Fruit fly (Drosophila melanogaster) whole organism, embryonic: ENCODE measurements around the gene MED15.

Experiments
- Asciz ChIP-seq: fragments of 200-800 bp; sonication (Bioruptor generic); optimal IDR thresholded peaks from 2 replicates; lab custom pipeline; 2017; ENCODE audit warnings: missing biosample characterization, mild to moderate bottlenecking, missing genetic modification characterization, missing genetic modification reagents
- CG10543 ChIP-seq: fragments of 200-800 bp; sonication (Bioruptor generic); optimal IDR thresholded peaks from 3 replicates; lab custom pipeline; 2017; ENCODE audit warnings: missing biosample characterization, mild to moderate bottlenecking, missing genetic modification characterization, moderate library complexity
- CG11247 ChIP-seq: fragments of 200-800 bp; sonication (Bioruptor generic); IDR thresholded peaks from 2 replicates; pipeline ENCODE4 v1.3.6; 2022; ENCODE audit warnings: missing biosample characterization, missing genetic modification characterization
- CG12769 ChIP-seq: fragments of 200-800 bp; sonication (Bioruptor generic); optimal IDR thresholded peaks from 2 replicates; lab custom pipeline; 2019; ENCODE audit warnings: missing biosample characterization, mild to moderate bottlenecking, missing genetic modification characterization, moderate library complexity
- CG15269 ChIP-seq: fragments of 200-800 bp; sonication (Bioruptor generic); optimal IDR thresholded peaks from 2 replicates; lab custom pipeline; 2018; ENCODE audit warnings: missing biosample characterization, mild to moderate bottlenecking, missing genetic modification characterization, moderate library complexity
- CG1602 ChIP-seq: fragments of 200-800 bp; sonication (Bioruptor generic); optimal IDR thresholded peaks from 3 replicates; lab custom pipeline; 2016; ENCODE audit warnings: missing biosample characterization, missing genetic modification characterization
- CG17612 ChIP-seq: fragments of 200-800 bp; sonication (Bioruptor generic); IDR thresholded peaks from 2 replicates; pipeline ENCODE4 v1.3.6; 2022; ENCODE audit warnings: missing biosample characterization, missing genetic modification characterization
- CG32532 ChIP-seq: fragments of 200-800 bp; sonication (Bioruptor generic); IDR thresholded peaks from 2 replicates; pipeline ENCODE4 v1.3.6; 2022; ENCODE audit warnings: missing biosample characterization, missing genetic modification characterization
- CG34422 ChIP-seq: fragments of 200-800 bp; sonication (Bioruptor generic); IDR thresholded peaks from 3 replicates; pipeline ENCODE4 v1.3.6; 2022; ENCODE audit warnings: missing biosample characterization, missing genetic modification characterization
- CG4707 ChIP-seq: fragments of 200-800 bp; sonication (Bioruptor generic); optimal IDR thresholded peaks from 2 replicates; lab custom pipeline; 2018; ENCODE audit warnings: missing biosample characterization, mild to moderate bottlenecking, missing genetic modification characterization, moderate library complexity
- CG6175 ChIP-seq: fragments of 200-800 bp; sonication (Bioruptor generic); IDR thresholded peaks from 3 replicates; pipeline ENCODE4 v1.3.6; 2022; ENCODE audit warnings: missing biosample characterization, missing genetic modification characterization
- CG6689 ChIP-seq: fragments of 200-800 bp; sonication (Bioruptor generic); IDR thresholded peaks from 2 replicates; pipeline ENCODE4 v1.3.6; 2022; ENCODE audit warnings: missing biosample characterization, missing genetic modification characterization
- CG6765 ChIP-seq: fragments of 200-800 bp; sonication (Bioruptor generic); optimal IDR thresholded peaks from 3 replicates; lab custom pipeline; 2017; ENCODE audit warnings: missing biosample characterization, mild to moderate bottlenecking, missing genetic modification characterization
- CG6813 ChIP-seq: fragments of 200-800 bp; sonication (Bioruptor generic); optimal IDR thresholded peaks from 2 replicates; lab custom pipeline; 2017; ENCODE audit warnings: missing biosample characterization, missing genetic modification characterization, mild to moderate bottlenecking, moderate library complexity, missing genetic modification reagents
- CG8924 ChIP-seq: fragments of 200-800 bp; optimal IDR thresholded peaks from 3 replicates; lab custom pipeline; 2019; ENCODE audit warnings: missing biosample characterization, mild to moderate bottlenecking, missing genetic modification characterization, moderate library complexity
- CoRest ChIP-seq: fragments of 200-800 bp; sonication (Bioruptor generic); optimal IDR thresholded peaks from 3 replicates; lab custom pipeline; 2018; ENCODE audit warnings: missing biosample characterization, mild to moderate bottlenecking, missing genetic modification characterization, moderate library complexity
- Dp ChIP-seq: fragments of 200-800 bp; sonication (Bioruptor generic); optimal IDR thresholded peaks from 2 replicates; lab custom pipeline; 2018; ENCODE audit warnings: missing biosample characterization, mild to moderate bottlenecking, missing genetic modification characterization, moderate library complexity
- ERR ChIP-seq: fragments of 200-800 bp; sonication (Bioruptor generic); optimal IDR thresholded peaks from 2 replicates; lab custom pipeline; 2016; ENCODE audit warnings: missing biosample characterization, missing genetic modification characterization
- Eip74EF ChIP-seq, 2 experiments: fragments of 200-800 bp in 1 of 2; fragments of >200 bp in 1 of 2; sonication (Bioruptor generic) in 1 of 2; optimal IDR thresholded peaks; 2 replicates each; lab custom pipeline; 2017 to 2019; ENCODE audit warnings: missing biosample characterization in 2 of 2, missing genetic modification characterization in 2 of 2, mild to moderate bottlenecking in 1 of 2, moderate library complexity in 1 of 2
- H2.0 ChIP-seq: fragments of 200-800 bp; sonication (Bioruptor generic); IDR thresholded peaks from 2 replicates; pipeline ENCODE4 v1.3.6; 2022; ENCODE audit warnings: missing biosample characterization, missing genetic modification characterization
- Lim3 ChIP-seq: fragments of 200-800 bp; sonication (Bioruptor generic); IDR thresholded peaks from 2 replicates; pipeline ENCODE4 v1.3.6; 2022; ENCODE audit warnings: missing biosample characterization, missing genetic modification characterization
- Max ChIP-seq: fragments of 200-800 bp; sonication (Bioruptor generic); optimal IDR thresholded peaks from 2 replicates; lab custom pipeline; 2016; ENCODE audit warnings: missing biosample characterization, mild to moderate bottlenecking, missing genetic modification characterization
- NfI ChIP-seq: fragments of 200-800 bp; sonication (Bioruptor generic); optimal IDR thresholded peaks from 3 replicates; lab custom pipeline; 2018; ENCODE audit warnings: missing biosample characterization, mild to moderate bottlenecking, missing genetic modification characterization, moderate library complexity
- Pdp1 ChIP-seq, 2 experiments: fragments of 200-800 bp; sonication (Bioruptor generic); optimal IDR thresholded peaks; 3 replicates each; lab custom pipeline; 2016; ENCODE audit warnings: missing biosample characterization in 2 of 2, missing genetic modification characterization in 2 of 2, mild to moderate bottlenecking in 1 of 2, moderate library complexity in 1 of 2
- Poxn ChIP-seq: fragments of 200-800 bp; sonication (Bioruptor generic); IDR thresholded peaks from 2 replicates; pipeline ENCODE4 v1.3.6; 2022; ENCODE audit warnings: missing biosample characterization, missing genetic modification characterization
- Rx ChIP-seq: fragments of 200-800 bp; sonication (Bioruptor generic); IDR thresholded peaks from 2 replicates; pipeline ENCODE4 v1.3.6; 2022; ENCODE audit warnings: missing biosample characterization, missing genetic modification characterization
- Scr ChIP-seq: fragments of 200-800 bp; sonication (Bioruptor generic); IDR thresholded peaks from 2 replicates; pipeline ENCODE4 v1.3.6; 2022; ENCODE audit warnings: missing biosample characterization, missing genetic modification characterization; ENCODE audit not compliant: partially characterized antibody
- Taf1 ChIP-seq: fragments of 200-800 bp; sonication (Bioruptor generic); IDR thresholded peaks from 2 replicates; pipeline ENCODE4 v1.3.6; 2022; ENCODE audit warnings: missing biosample characterization, missing genetic modification characterization
- Vsx1 ChIP-seq: fragments of 200-800 bp; sonication (Bioruptor generic); optimal IDR thresholded peaks from 2 replicates; lab custom pipeline; 2017; ENCODE audit warnings: missing biosample characterization, mild to moderate bottlenecking, missing genetic modification characterization, missing genetic modification reagents
- Xrp1 ChIP-seq: fragments of 200-800 bp; sonication (Bioruptor generic); IDR thresholded peaks from 2 replicates; pipeline ENCODE4 v1.3.6; 2022; ENCODE audit warnings: missing biosample characterization, missing genetic modification characterization
- ac ChIP-seq: fragments of 200-800 bp; sonication (Bioruptor generic); optimal IDR thresholded peaks from 3 replicates; lab custom pipeline; 2017; ENCODE audit warnings: missing biosample characterization, mild to moderate bottlenecking, missing genetic modification characterization
- cg ChIP-seq: fragments of 200-800 bp; sonication (Bioruptor generic); optimal IDR thresholded peaks from 3 replicates; lab custom pipeline; 2019; ENCODE audit warnings: missing biosample characterization, mild to moderate bottlenecking, missing genetic modification characterization, moderate library complexity
- chm ChIP-seq: fragments of 200-800 bp; sonication (Bioruptor generic); IDR thresholded peaks from 2 replicates; pipeline ENCODE4 v1.3.6; 2022; ENCODE audit warnings: missing biosample characterization, missing genetic modification characterization
- danr ChIP-seq: fragments of 200-800 bp; sonication (Bioruptor generic); IDR thresholded peaks from 2 replicates; pipeline ENCODE4 v1.3.6; 2022; ENCODE audit warnings: missing biosample characterization, missing genetic modification characterization
- dm ChIP-seq: fragments of 200-800 bp; sonication (Bioruptor generic); optimal IDR thresholded peaks from 3 replicates; lab custom pipeline; 2016; ENCODE audit warnings: missing biosample characterization, missing genetic modification characterization
- emc ChIP-seq: fragments of 200-800 bp; sonication (Bioruptor generic); optimal IDR thresholded peaks from 2 replicates; lab custom pipeline; 2016; ENCODE audit warnings: missing biosample characterization, missing genetic modification characterization
- gsb ChIP-seq: fragments of 200-800 bp; sonication (Bioruptor generic); IDR thresholded peaks from 2 replicates; pipeline ENCODE4 v1.3.6; 2022; ENCODE audit warnings: missing biosample characterization, missing genetic modification characterization
- gsb-n ChIP-seq: fragments of 200-800 bp; sonication (Bioruptor generic); optimal IDR thresholded peaks from 3 replicates; lab custom pipeline; 2018; ENCODE audit warnings: missing biosample characterization, mild to moderate bottlenecking, missing genetic modification characterization
- nmo ChIP-seq: fragments of 200-800 bp; sonication (Bioruptor generic); optimal IDR thresholded peaks from 2 replicates; lab custom pipeline; 2018; ENCODE audit warnings: missing biosample characterization, mild to moderate bottlenecking, missing genetic modification characterization, moderate library complexity
- pfk ChIP-seq: fragments of 200-800 bp; sonication (Bioruptor generic); optimal IDR thresholded peaks from 2 replicates; lab custom pipeline; 2018; ENCODE audit warnings: missing biosample characterization, mild to moderate bottlenecking, missing genetic modification characterization, moderate library complexity
- pzg ChIP-seq: fragments of 200-800 bp; sonication (Bioruptor generic); optimal IDR thresholded peaks from 3 replicates; lab custom pipeline; 2018; ENCODE audit warnings: missing biosample characterization, mild to moderate bottlenecking, missing genetic modification characterization, moderate library complexity
- ro ChIP-seq: fragments of 200-800 bp; sonication (Bioruptor generic); IDR thresholded peaks from 2 replicates; pipeline ENCODE4 v1.3.6; 2022; ENCODE audit warnings: missing biosample characterization, missing genetic modification characterization
- zfh2 ChIP-seq: fragments of 200-800 bp; sonication (Bioruptor generic); optimal IDR thresholded peaks from 2 replicates; lab custom pipeline; 2016; ENCODE audit warnings: missing biosample characterization, missing genetic modification characterization

The MED15 gene

dm6 chr2L:522752-523151 lies 49.9 kb downstream of the MED15 start (continued):
- no peak for TF ChIP-seq CG17612
- no peak for TF ChIP-seq Scr
- TF ChIP-seq CG34422 = 0 out of 3 replicates have a peak, but pooled peaks have one; percentile 24
- no peak for TF ChIP-seq dm
- no peak for TF ChIP-seq CG10543
- peak; percentile 33 for TF ChIP-seq Vsx1
- no peak for TF ChIP-seq emc (GFP tag; lab: Kevin White, UChicago)
- no peak for TF ChIP-seq ac (GFP tag; lab: Kevin White, UChicago)
- 0 out of 2 replicates have a peak, but pooled peaks have one; percentile 23 for TF ChIP-seq CG32532 (GFP tag; lab: Robert Waterston, UW)
- peak; percentile 75 for TF ChIP-seq Xrp1 (GFP tag; lab: Robert Waterston, UW)
- 0 out of 2 replicates have a peak, but pooled peaks have one; percentile 20 for TF ChIP-seq danr (GFP tag; lab: Robert Waterston, UW)
- no peak for TF ChIP-seq pzg (GFP tag; lab: Kevin White, UChicago)
- TF ChIP-seq Asciz (GFP tag; lab: Kevin White, UChicago) = peak; percentile 64
- peak; percentile 20; the same call in 1 of the 2 replicates for TF ChIP-seq H2.0 (GFP tag; lab: Robert Waterston, UW)
- TF ChIP-seq chm (GFP tag; lab: Robert Waterston, UW) = peak; percentile 72
- TF ChIP-seq CG6175 = no peak
- TF ChIP-seq CG6689 (GFP tag; lab: Robert Waterston, UW) = peak; percentile 70
- no peak for TF ChIP-seq cg (GFP tag; lab: Kevin White, UChicago)
- peak; percentile 44 for TF ChIP-seq CG1602 (GFP tag; lab: Kevin White, UChicago)
- no peak for TF ChIP-seq NfI
- TF ChIP-seq CG11247 (GFP tag; lab: Robert Waterston, UW) = peak; percentile 50; the same call in 1 of the 2 replicates
- no peak for TF ChIP-seq Eip74EF (GFP tag; optimal IDR thresholded peaks at IDR 0.05; lab: Kevin White, UChicago)
- peak; percentile 74 for TF ChIP-seq nmo (GFP tag; lab: Kevin White, UChicago)
- no peak for TF ChIP-seq pfk
- peak; percentile 12 for TF ChIP-seq CG15269 (tag; lab: Kevin White, UChicago)
- peak; percentile 53 for TF ChIP-seq CoRest
- no peak for TF ChIP-seq Rx (GFP tag; lab: Robert Waterston, UW)
- no peak for TF ChIP-seq CG4707 (GFP tag; lab: Kevin White, UChicago)
- TF ChIP-seq ro (GFP tag; lab: Robert Waterston, UW) = no peak
- TF ChIP-seq gsb = no peak
- TF ChIP-seq Pdp1 (GFP tag; optimal IDR thresholded peaks at IDR 0.05; lab: Kevin White, UChicago) = peak in 1 of 2 experiments; percentile 21
- peak; percentile 58 for TF ChIP-seq gsb-n (tag; lab: Kevin White, UChicago)
- no peak for TF ChIP-seq ERR (GFP tag; lab: Kevin White, UChicago)
- no peak for TF ChIP-seq CG8924 (tag; lab: Kevin White, UChicago)
- TF ChIP-seq Poxn = no peak
- no peak for TF ChIP-seq Dp (GFP tag; lab: Kevin White, UChicago)
- no peak for TF ChIP-seq Lim3
- TF ChIP-seq CG6813 (GFP tag; lab: Kevin White, UChicago) = peak; percentile 52
- TF ChIP-seq CG6765 = no peak
- TF ChIP-seq Max (GFP tag; lab: Kevin White, UChicago) = peak; percentile 24
- TF ChIP-seq CG12769 (tag; lab: Kevin White, UChicago) = no peak
- TF ChIP-seq Taf1 (GFP tag; lab: Robert Waterston, UW) = no peak
- TF ChIP-seq zfh2 = no peak
